Worm (Caenorhabditis elegans): Measurements from ENCODE around the gene svop-1.

The svop-1 gene

DNA sequence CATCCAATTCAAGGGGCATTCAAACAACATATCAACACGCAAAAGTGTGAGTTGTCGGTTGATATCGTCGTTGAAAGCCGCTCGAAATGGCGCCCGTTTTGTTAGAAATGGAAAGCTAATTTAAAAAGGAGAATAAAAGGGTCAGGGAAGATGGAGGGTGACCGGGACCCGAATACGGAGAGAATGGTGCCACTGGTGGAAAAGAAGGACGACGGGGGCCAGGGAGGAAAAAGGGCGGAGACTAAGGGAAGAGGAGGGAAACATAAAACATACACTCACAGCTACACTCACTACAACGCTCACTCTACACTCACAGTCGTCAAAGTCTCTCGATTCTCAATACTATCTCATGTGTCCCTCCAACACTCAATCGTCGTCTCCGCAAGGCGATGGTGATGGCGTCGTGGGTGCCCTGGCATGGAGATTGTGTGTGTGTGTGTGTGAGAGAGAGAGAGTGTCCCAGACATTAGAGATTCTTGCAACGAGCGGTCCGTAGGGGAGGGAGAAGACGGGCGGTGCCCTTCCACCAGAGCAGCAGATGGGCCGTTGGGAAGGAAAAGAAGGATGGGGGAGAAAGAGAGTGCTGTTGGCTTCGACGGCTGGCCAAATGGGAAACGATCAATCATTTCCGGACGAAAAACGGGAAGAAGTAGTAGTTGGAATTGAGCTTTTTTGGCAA is 11.2 kb downstream of the svop-1 start:
- TF ChIP-seq tab-1 (GFP tag; IDR thresholded peaks at IDR 0.05) (0 out of 2 replicates have a peak, but pooled peaks have one; percentile 61), ztf-23 (GFP tag; IDR thresholded peaks at IDR 0.05) (peak; percentile 56; the same call in 1 of the 2 replicates), med-1 (GFP tag; optimal IDR thresholded peaks at IDR 0.05; ENCODE audit: insufficient read depth) (no peak), ztf-29 (GFP tag; IDR thresholded peaks at IDR 0.05) (no peak), cog-1 (tag; optimal IDR thresholded peaks at IDR 0.05) (peak; percentile 85), T22C8.4 (GFP tag; IDR thresholded peaks at IDR 0.05) (no peak), klf-2 (GFP tag; conservative IDR thresholded peaks at IDR 0.05) (no peak), ref-1 (GFP tag; conservative IDR thresholded peaks at IDR 0.05) (no peak), flt-1 (GFP tag; IDR thresholded peaks at IDR 0.05) (peak; percentile 65; the same call in 1 of the 2 replicates)

DNA sequence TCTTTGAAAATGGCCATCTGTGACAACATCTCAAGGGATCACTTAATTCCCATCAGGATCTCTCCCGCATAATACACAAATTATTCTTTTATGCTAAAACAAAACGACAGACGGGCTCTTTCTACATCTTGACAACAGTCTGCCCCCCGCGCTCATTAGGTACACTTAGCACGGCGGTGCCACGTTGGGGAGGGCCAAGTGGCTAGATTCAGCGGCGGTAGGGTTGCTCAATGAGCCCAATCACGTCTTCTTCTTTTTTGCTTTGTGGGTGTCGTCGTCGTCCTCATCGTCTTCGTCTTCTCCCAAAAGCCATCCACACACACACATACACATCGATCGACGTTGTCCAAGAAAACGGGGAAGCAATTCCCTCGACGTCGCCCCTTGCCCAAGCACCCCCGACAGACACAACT is 12.2 kb downstream of the svop-1 start:
- TF ChIP-seq T22C8.4 (GFP tag; IDR thresholded peaks at IDR 0.05), result peak; percentile 58; the same call in 1 of the 2 replicates
- no peak for TF ChIP-seq tab-1 (GFP tag; IDR thresholded peaks at IDR 0.05)
- peak; percentile 1 for TF ChIP-seq cog-1 (tag; optimal IDR thresholded peaks at IDR 0.05)
- TF ChIP-seq flt-1 (GFP tag; IDR thresholded peaks at IDR 0.05), result 0 out of 2 replicates have a peak, but pooled peaks have one; percentile 41

DNA sequence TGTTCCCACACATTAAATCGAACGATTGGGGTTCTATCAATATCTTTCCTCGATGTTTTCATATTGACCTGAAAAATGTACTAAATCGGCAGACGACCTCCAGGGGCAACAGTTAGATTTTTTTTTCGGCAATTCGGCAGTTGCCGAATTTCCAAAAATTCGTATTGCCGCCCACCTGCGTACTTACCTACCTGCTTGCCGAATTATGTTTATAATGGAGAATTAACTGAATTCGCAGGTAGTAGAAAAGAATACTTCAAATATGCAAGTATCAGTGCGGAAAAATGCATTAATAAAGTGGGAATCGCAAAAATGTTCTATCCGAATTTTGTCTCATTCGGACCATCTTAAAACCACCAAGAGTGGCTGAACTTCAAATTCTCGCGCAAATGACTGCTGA is 15.6 kb downstream of the svop-1 start:
- TF ChIP-seq flt-1 (GFP tag; IDR thresholded peaks at IDR 0.05), result no peak
- TF ChIP-seq ztf-23 (GFP tag; IDR thresholded peaks at IDR 0.05), result no peak
- TF ChIP-seq klf-2 (GFP tag; conservative IDR thresholded peaks at IDR 0.05), result no peak
- TF ChIP-seq T22C8.4 (GFP tag; IDR thresholded peaks at IDR 0.05), result no peak
- TF ChIP-seq ztf-29 (GFP tag; IDR thresholded peaks at IDR 0.05), result no peak
- no peak for TF ChIP-seq ref-1 (GFP tag; conservative IDR thresholded peaks at IDR 0.05)

DNA sequence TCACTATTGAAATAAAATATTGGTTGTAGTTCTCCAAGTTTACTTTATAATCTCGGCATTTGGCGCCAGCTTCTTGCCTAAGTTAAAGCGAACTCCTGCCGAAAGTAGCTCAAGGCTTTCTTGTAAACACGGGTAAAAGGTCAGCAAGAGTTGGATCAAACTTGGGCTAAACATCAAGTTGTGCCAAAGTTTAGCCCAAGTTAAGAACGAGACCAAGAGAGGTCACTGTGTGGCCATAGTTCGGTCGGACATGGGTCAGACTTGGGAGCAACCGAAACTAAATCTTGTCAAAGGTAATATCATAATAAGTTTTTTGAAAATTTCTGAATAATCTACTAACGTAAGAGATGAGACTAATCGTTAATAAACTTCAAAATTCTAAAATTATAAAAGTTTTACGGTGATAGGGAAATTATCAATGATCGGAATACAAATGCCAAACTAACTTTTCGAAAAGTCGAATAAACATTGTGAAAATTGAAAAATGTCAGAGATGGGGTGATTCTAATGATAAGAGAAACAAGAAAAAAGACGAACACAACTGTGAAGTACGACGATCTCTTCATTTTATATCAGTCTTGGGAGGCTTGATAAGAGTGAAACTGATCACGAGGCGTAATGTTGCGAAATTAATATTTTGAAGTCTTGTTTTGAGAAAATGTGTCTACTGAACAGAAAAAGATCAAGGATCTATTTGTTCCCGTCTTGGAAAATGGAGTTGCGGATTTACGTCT is 17.2 kb downstream of the svop-1 start:
- no peak for TF ChIP-seq ztf-23 (GFP tag; IDR thresholded peaks at IDR 0.05)
- no peak for TF ChIP-seq tab-1 (GFP tag; IDR thresholded peaks at IDR 0.05)
- no peak for TF ChIP-seq flt-1 (GFP tag; IDR thresholded peaks at IDR 0.05)
- no peak for TF ChIP-seq ref-1 (GFP tag; conservative IDR thresholded peaks at IDR 0.05)
- no peak for TF ChIP-seq cog-1 (tag; optimal IDR thresholded peaks at IDR 0.05)
- TF ChIP-seq T22C8.4 (GFP tag; IDR thresholded peaks at IDR 0.05), result no peak
- no peak for TF ChIP-seq med-1 (GFP tag; optimal IDR thresholded peaks at IDR 0.05; ENCODE audit: insufficient read depth)
- TF ChIP-seq klf-2 (GFP tag; conservative IDR thresholded peaks at IDR 0.05), result no peak
- no peak for TF ChIP-seq ztf-29 (GFP tag; IDR thresholded peaks at IDR 0.05)

DNA sequence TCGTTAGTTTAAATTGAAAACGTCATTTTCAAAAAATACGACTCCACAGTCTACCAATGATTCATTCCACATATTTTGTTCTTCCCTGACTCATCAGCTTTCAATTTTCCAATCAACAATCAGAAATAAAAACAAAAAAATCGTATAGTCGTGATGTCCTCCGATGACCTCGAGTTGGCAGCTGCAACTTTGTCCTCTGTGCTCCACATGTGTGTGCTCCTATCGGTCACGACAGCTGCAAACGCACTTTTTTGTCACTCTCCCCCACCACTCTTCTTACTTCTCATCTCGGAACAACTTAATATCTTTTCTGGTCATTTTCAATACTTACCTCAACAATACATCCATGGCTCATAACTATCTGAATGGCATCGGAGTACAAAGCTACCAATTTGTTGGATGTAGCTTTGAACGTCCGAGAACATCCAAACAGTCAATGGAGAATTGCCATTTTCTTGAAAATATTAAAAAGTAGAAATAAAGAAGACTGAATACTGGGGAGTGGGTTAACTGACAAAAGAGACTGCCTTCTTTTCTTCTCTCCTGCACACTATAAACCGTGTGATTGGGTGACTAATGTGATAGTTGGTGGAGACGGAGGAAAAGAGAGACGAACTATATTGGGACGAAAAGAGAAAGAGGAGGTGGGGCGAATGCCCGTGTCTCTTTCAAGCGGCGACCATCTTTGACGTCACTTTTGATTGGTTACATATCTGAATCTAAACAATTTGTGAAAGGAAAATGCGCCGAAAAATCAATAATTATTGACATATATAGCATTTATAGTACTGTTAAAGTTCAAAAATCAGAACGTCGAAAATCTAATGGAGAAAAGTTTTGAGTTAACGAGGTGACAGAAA is 18.1 kb downstream of the svop-1 start:
- TF ChIP-seq ref-1 (GFP tag; conservative IDR thresholded peaks at IDR 0.05) (no peak), ztf-29 (GFP tag; IDR thresholded peaks at IDR 0.05) (no peak), flt-1 (GFP tag; IDR thresholded peaks at IDR 0.05) (no peak), T22C8.4 (GFP tag; IDR thresholded peaks at IDR 0.05) (no peak), ztf-23 (GFP tag; IDR thresholded peaks at IDR 0.05) (no peak), med-1 (GFP tag; optimal IDR thresholded peaks at IDR 0.05; ENCODE audit: insufficient read depth) (no peak), cog-1 (tag; optimal IDR thresholded peaks at IDR 0.05) (no peak), tab-1 (GFP tag; IDR thresholded peaks at IDR 0.05) (no peak)

ce11 chrIII:8866038-8866437 is 19.2 kb downstream of the svop-1 start:
- TF ChIP-seq T22C8.4 (GFP tag; IDR thresholded peaks at IDR 0.05) (no peak), med-1 (GFP tag; optimal IDR thresholded peaks at IDR 0.05; ENCODE audit: insufficient read depth) (no peak), tab-1 (GFP tag; IDR thresholded peaks at IDR 0.05) (no peak), flt-1 (GFP tag; IDR thresholded peaks at IDR 0.05) (no peak), ztf-23 (GFP tag; IDR thresholded peaks at IDR 0.05) (no peak), cog-1 (tag; optimal IDR thresholded peaks at IDR 0.05) (no peak), ztf-29 (GFP tag; IDR thresholded peaks at IDR 0.05) (no peak), klf-2 (GFP tag; conservative IDR thresholded peaks at IDR 0.05) (no peak), ref-1 (GFP tag; conservative IDR thresholded peaks at IDR 0.05) (no peak)

DNA sequence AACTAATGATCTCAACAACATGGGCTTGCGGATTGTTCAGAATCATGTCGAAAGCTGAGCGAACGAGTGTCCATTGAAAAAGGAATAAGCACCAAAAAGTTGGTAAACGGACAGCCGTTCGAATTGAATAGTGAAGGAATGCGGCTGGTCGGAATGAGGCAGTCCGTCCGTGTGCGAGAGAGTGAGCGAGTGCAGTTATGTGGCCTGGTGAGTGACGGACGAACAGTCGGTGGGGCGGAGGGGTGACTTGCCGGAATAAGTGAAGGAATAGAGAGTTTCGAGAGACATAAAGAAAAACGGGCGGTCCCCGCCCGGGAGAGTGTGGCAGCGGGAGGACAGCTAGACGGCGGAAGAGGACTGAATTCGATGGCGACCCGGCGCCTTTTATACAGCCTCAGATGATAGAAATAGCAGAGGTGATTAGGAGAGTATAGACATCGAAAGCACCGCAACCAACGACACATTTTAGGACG is 20.0 kb downstream of the svop-1 start:
- TF ChIP-seq klf-2 (GFP tag; conservative IDR thresholded peaks at IDR 0.05) (no peak), tab-1 (GFP tag; IDR thresholded peaks at IDR 0.05) (peak; percentile 51; the same call in 1 of the 2 replicates), med-1 (GFP tag; optimal IDR thresholded peaks at IDR 0.05; ENCODE audit: insufficient read depth) (no peak), flt-1 (GFP tag; IDR thresholded peaks at IDR 0.05) (0 out of 2 replicates have a peak, but pooled peaks have one; percentile 54), ztf-23 (GFP tag; IDR thresholded peaks at IDR 0.05) (peak; percentile 57; the same call in 1 of the 2 replicates), ztf-29 (GFP tag; IDR thresholded peaks at IDR 0.05) (no peak), T22C8.4 (GFP tag; IDR thresholded peaks at IDR 0.05) (no peak), cog-1 (tag; optimal IDR thresholded peaks at IDR 0.05) (peak; percentile 11), ref-1 (GFP tag; conservative IDR thresholded peaks at IDR 0.05) (no peak)

DNA sequence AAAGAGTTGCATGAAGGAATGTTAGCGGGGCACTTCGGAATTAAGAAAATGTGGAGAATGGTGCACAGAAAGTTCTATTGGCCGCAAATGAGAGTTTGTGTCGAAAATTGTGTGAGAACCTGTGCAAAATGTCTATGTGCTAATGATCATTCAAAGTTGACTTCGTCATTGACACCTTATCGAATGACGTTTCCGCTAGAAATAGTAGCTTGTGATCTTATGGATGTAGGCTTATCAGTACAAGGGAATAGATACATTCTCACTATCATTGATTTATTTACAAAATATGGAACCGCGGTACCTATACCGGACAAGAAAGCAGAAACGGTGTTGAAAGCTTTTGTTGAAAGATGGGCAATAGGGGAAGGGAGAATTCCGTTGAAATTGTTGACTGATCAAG is 26.8 kb downstream of the svop-1 start:
- TF ChIP-seq cog-1 (tag; optimal IDR thresholded peaks at IDR 0.05) (no peak), flt-1 (GFP tag; IDR thresholded peaks at IDR 0.05) (no peak), ref-1 (GFP tag; conservative IDR thresholded peaks at IDR 0.05) (no peak), klf-2 (GFP tag; conservative IDR thresholded peaks at IDR 0.05) (no peak), ztf-29 (GFP tag; IDR thresholded peaks at IDR 0.05) (no peak), T22C8.4 (GFP tag; IDR thresholded peaks at IDR 0.05) (no peak)

DNA sequence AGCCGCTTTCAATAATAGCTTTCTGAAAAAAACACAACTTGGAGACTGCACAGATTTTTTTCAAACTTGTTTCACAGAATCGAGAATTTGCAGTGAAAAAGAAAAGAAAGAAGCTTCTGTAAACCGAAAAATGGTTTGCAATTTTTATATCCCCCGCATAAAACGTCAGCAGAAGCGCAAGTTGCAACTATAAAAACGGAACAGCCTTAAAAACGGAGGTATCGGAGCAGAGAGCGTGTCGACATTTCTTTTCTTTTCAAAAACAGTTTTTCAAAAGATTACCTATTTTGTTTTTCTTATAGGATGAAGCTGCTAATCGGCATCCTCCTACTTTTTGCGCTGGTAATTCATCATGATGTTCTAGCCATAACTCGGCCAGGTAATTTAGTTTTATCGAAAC is 33.3 kb downstream of the svop-1 start, which contains the start of gene plg-1:
Gene plg-1, plus strand, starts transcription at position 301 of the 400 bp plus-strand sequence.
- TF ChIP-seq tab-1 (GFP tag; IDR thresholded peaks at IDR 0.05) (no peak), klf-2 (GFP tag; conservative IDR thresholded peaks at IDR 0.05) (no peak), flt-1 (GFP tag; IDR thresholded peaks at IDR 0.05) (no peak), med-1 (GFP tag; optimal IDR thresholded peaks at IDR 0.05; ENCODE audit: insufficient read depth) (no peak), cog-1 (tag; optimal IDR thresholded peaks at IDR 0.05) (no peak), ztf-29 (GFP tag; IDR thresholded peaks at IDR 0.05) (no peak)
